Fruit fly (Drosophila melanogaster) whole organism, embryonic: ENCODE measurements around the gene Ubc6.

Experiments
- Asciz ChIP-seq: fragments of 200-800 bp; sonication (Bioruptor generic); optimal IDR thresholded peaks from 2 replicates; lab custom pipeline; 2017; ENCODE audit warnings: missing biosample characterization, mild to moderate bottlenecking, missing genetic modification characterization, missing genetic modification reagents
- Atf3 ChIP-seq: fragments of 200-800 bp; sonication (Bioruptor generic); optimal IDR thresholded peaks from 3 replicates; lab custom pipeline; 2016; ENCODE audit warnings: missing biosample characterization, missing genetic modification characterization
- CG11398 ChIP-seq: fragments of 200-800 bp; sonication (Bioruptor generic); optimal IDR thresholded peaks from 2 replicates; lab custom pipeline; 2016; ENCODE audit warnings: missing biosample characterization, missing genetic modification characterization
- CG11696 ChIP-seq: fragments of 200-800 bp; sonication (Bioruptor generic); IDR thresholded peaks from 2 replicates; pipeline ENCODE4 v1.3.6; 2022; ENCODE audit warnings: missing biosample characterization, missing genetic modification characterization
- CG12155 ChIP-seq: fragments of 200-800 bp; sonication (Bioruptor generic); optimal IDR thresholded peaks from 3 replicates; lab custom pipeline; 2016; ENCODE audit warnings: missing biosample characterization, missing genetic modification characterization
- CG13624 ChIP-seq: fragments of 200-800 bp; sonication (Bioruptor generic); optimal IDR thresholded peaks from 2 replicates; lab custom pipeline; 2016; ENCODE audit warnings: missing biosample characterization, missing genetic modification characterization
- CG13894 ChIP-seq: fragments of 200-800 bp; sonication (Bioruptor generic); optimal IDR thresholded peaks from 3 replicates; lab custom pipeline; 2018; ENCODE audit warnings: missing biosample characterization, mild to moderate bottlenecking, missing genetic modification characterization, moderate library complexity
- CG1529 ChIP-seq: fragments of 200-800 bp; sonication (Bioruptor generic); optimal IDR thresholded peaks from 3 replicates; lab custom pipeline; 2018; ENCODE audit warnings: missing biosample characterization, missing genetic modification characterization
- CG15514 ChIP-seq: fragments of 200-800 bp; sonication (Bioruptor generic); optimal IDR thresholded peaks from 3 replicates; lab custom pipeline; 2017; ENCODE audit warnings: missing biosample characterization, missing genetic modification characterization, mild to moderate bottlenecking, moderate library complexity, missing genetic modification reagents
- CG1603 ChIP-seq: fragments of 200-800 bp; sonication (Bioruptor generic); optimal IDR thresholded peaks from 2 replicates; lab custom pipeline; 2019; ENCODE audit warnings: missing biosample characterization, mild to moderate bottlenecking, missing genetic modification characterization, moderate library complexity
- CG1647 ChIP-seq: fragments of 200-800 bp; sonication (Bioruptor generic); optimal IDR thresholded peaks from 3 replicates; lab custom pipeline; 2016; ENCODE audit warnings: missing biosample characterization, missing genetic modification characterization
- CG16863 ChIP-seq: fragments of 200-800 bp; sonication (Bioruptor generic); optimal IDR thresholded peaks from 3 replicates; lab custom pipeline; 2016; ENCODE audit warnings: missing biosample characterization, missing genetic modification characterization
- CG17568 ChIP-seq: fragments of 200-800 bp; sonication (Bioruptor generic); optimal IDR thresholded peaks from 2 replicates; lab custom pipeline; 2018; ENCODE audit warnings: missing biosample characterization, mild to moderate bottlenecking, missing genetic modification characterization, moderate library complexity
- CG2199 ChIP-seq: fragments of 200-800 bp; sonication (Bioruptor generic); IDR thresholded peaks from 3 replicates; pipeline ENCODE4 v1.3.6; 2022; ENCODE audit warnings: missing biosample characterization, missing genetic modification characterization
- CG2889 ChIP-seq: fragments of 200-800 bp; sonication (Bioruptor generic); IDR thresholded peaks from 3 replicates; pipeline ENCODE4 v1.3.6; 2022; ENCODE audit warnings: missing biosample characterization, missing genetic modification characterization
- CG30403 ChIP-seq: fragments of 200-800 bp; sonication (Bioruptor generic); optimal IDR thresholded peaks from 3 replicates; lab custom pipeline; 2016; ENCODE audit warnings: missing biosample characterization, missing genetic modification characterization
- CG3163 ChIP-seq: fragments of 200-800 bp; sonication (Bioruptor generic); optimal IDR thresholded peaks from 3 replicates; lab custom pipeline; 2016; ENCODE audit warnings: missing biosample characterization, missing genetic modification characterization
- CG43689 ChIP-seq: fragments of 200-800 bp; sonication (Bioruptor generic); IDR thresholded peaks from 2 replicates; pipeline ENCODE4 v1.3.6; 2022; ENCODE audit warnings: missing biosample characterization, missing genetic modification characterization
- CG7745 ChIP-seq: fragments of 200-800 bp; sonication (Bioruptor generic); optimal IDR thresholded peaks from 2 replicates; lab custom pipeline; 2018; ENCODE audit warnings: missing biosample characterization, mild to moderate bottlenecking, missing genetic modification characterization, moderate library complexity
- CG8089 ChIP-seq: fragments of 200-800 bp; sonication (Bioruptor generic); optimal IDR thresholded peaks from 3 replicates; lab custom pipeline; 2016; ENCODE audit warnings: missing biosample characterization, missing genetic modification characterization
- Dp ChIP-seq: fragments of 200-800 bp; sonication (Bioruptor generic); optimal IDR thresholded peaks from 2 replicates; lab custom pipeline; 2018; ENCODE audit warnings: missing biosample characterization, mild to moderate bottlenecking, missing genetic modification characterization, moderate library complexity
- H2.0 ChIP-seq: fragments of 200-800 bp; sonication (Bioruptor generic); IDR thresholded peaks from 2 replicates; pipeline ENCODE4 v1.3.6; 2022; ENCODE audit warnings: missing biosample characterization, missing genetic modification characterization
- Hr51 ChIP-seq, 2 experiments: fragments of 200-800 bp; sonication (Bioruptor generic); optimal IDR thresholded peaks; 2 replicates in 1 of 2; 3 replicates in 1 of 2; lab custom pipeline; 2016 to 2018; ENCODE audit warnings: missing biosample characterization in 2 of 2, missing genetic modification characterization in 2 of 2, mild to moderate bottlenecking in 1 of 2, moderate library complexity in 1 of 2
- Lhr ChIP-seq: fragments of 200-800 bp; sonication (Bioruptor generic); optimal IDR thresholded peaks from 3 replicates; lab custom pipeline; 2017; ENCODE audit warnings: mild to moderate bottlenecking, missing biosample characterization, missing genetic modification reagents, missing genetic modification characterization
- Lpt ChIP-seq: fragments of >200 bp; optimal IDR thresholded peaks from 2 replicates; lab custom pipeline; 2018; ENCODE audit warnings: missing biosample characterization, missing genetic modification characterization
- Mes4 ChIP-seq: fragments of 200-800 bp; sonication (Bioruptor generic); optimal IDR thresholded peaks from 2 replicates; lab custom pipeline; 2016; ENCODE audit warnings: missing biosample characterization, missing genetic modification characterization
- Mrtf ChIP-seq: fragments of 200-800 bp; sonication (Bioruptor generic); IDR thresholded peaks from 3 replicates; pipeline ENCODE4 v1.3.6; 2022; ENCODE audit warnings: missing biosample characterization, missing genetic modification characterization
- NC2β ChIP-seq: fragments of 200-800 bp; sonication (Bioruptor generic); optimal IDR thresholded peaks from 2 replicates; lab custom pipeline; 2016; ENCODE audit warnings: missing biosample characterization, missing genetic modification characterization
- Scr ChIP-seq: fragments of 200-800 bp; sonication (Bioruptor generic); IDR thresholded peaks from 2 replicates; pipeline ENCODE4 v1.3.6; 2022; ENCODE audit warnings: missing biosample characterization, missing genetic modification characterization; ENCODE audit not compliant: partially characterized antibody
- bab2 ChIP-seq: fragments of 200-800 bp; sonication (Bioruptor generic); optimal IDR thresholded peaks from 2 replicates; lab custom pipeline; 2016; ENCODE audit warnings: missing biosample characterization, missing genetic modification characterization
- chinmo ChIP-seq: fragments of 200-800 bp; sonication (Bioruptor generic); IDR thresholded peaks from 4 replicates; pipeline ENCODE4 v1.3.6; 2022; ENCODE audit warnings: missing biosample characterization, missing genetic modification characterization; ENCODE audit not compliant: partially characterized antibody
- corto ChIP-seq: fragments of 200-800 bp; sonication (Bioruptor generic); optimal IDR thresholded peaks from 2 replicates; lab custom pipeline; 2016; ENCODE audit warnings: missing biosample characterization, mild to moderate bottlenecking, missing genetic modification characterization, moderate library complexity
- da ChIP-seq: fragments of 200-800 bp; sonication (Bioruptor generic); optimal IDR thresholded peaks from 2 replicates; lab custom pipeline; 2016; ENCODE audit warnings: missing biosample characterization, missing genetic modification characterization
- dm ChIP-seq: fragments of 200-800 bp; sonication (Bioruptor generic); optimal IDR thresholded peaks from 3 replicates; lab custom pipeline; 2016; ENCODE audit warnings: missing biosample characterization, missing genetic modification characterization
- dysf ChIP-seq: fragments of 200-800 bp; sonication (Bioruptor generic); IDR thresholded peaks from 3 replicates; pipeline ENCODE4 v1.3.6; 2022; ENCODE audit warnings: missing biosample characterization, missing genetic modification characterization
- eve ChIP-seq, 2 experiments: fragments of >200 bp; optimal IDR thresholded peaks; 2 replicates each; lab custom pipeline; 2017; ENCODE audit warnings: missing biosample characterization in 2 of 2, missing genetic modification characterization in 2 of 2
- gfzf ChIP-seq: fragments of 200-800 bp; sonication (Bioruptor generic); optimal IDR thresholded peaks from 2 replicates; lab custom pipeline; 2016; ENCODE audit warnings: missing biosample characterization, mild to moderate bottlenecking, missing genetic modification characterization, moderate library complexity
- jigr1 ChIP-seq: fragments of 200-800 bp; sonication (Bioruptor generic); IDR thresholded peaks from 3 replicates; pipeline ENCODE4 v1.3.6; 2022; ENCODE audit warnings: missing biosample characterization, missing genetic modification characterization
- jumu ChIP-seq: fragments of 200-800 bp; sonication (Bioruptor generic); optimal IDR thresholded peaks from 3 replicates; lab custom pipeline; 2016; ENCODE audit warnings: missing biosample characterization, missing genetic modification characterization
- kni ChIP-seq: fragments of 200-800 bp; sonication (Bioruptor generic); optimal IDR thresholded peaks from 3 replicates; lab custom pipeline; 2017; ENCODE audit warnings: mild to moderate bottlenecking, missing biosample characterization, missing genetic modification reagents, missing genetic modification characterization
- lov ChIP-seq, 2 experiments: fragments of 200-800 bp in 1 of 2; fragments of >200 bp in 1 of 2; sonication (Bioruptor generic) in 1 of 2; IDR thresholded peaks in 1 of 2; optimal IDR thresholded peaks in 1 of 2; 2 replicates in 1 of 2; 3 replicates in 1 of 2; pipeline versions ENCODE4 v1.3.6 to Lab custom; 2017 to 2022; ENCODE audit warnings: missing biosample characterization in 1 of 2, missing genetic modification characterization in 1 of 2
- phol ChIP-seq: fragments of 200-800 bp; sonication (Bioruptor generic); optimal IDR thresholded peaks from 3 replicates; lab custom pipeline; 2018; ENCODE audit warnings: missing biosample characterization, mild to moderate bottlenecking, missing genetic modification characterization, moderate library complexity
- schlank ChIP-seq: fragments of 200-800 bp; sonication (Bioruptor generic); optimal IDR thresholded peaks from 2 replicates; lab custom pipeline; 2018; ENCODE audit warnings: missing biosample characterization, mild to moderate bottlenecking, missing genetic modification characterization
- stwl ChIP-seq: fragments of 200-800 bp; sonication (Bioruptor generic); optimal IDR thresholded peaks from 3 replicates; lab custom pipeline; 2018; ENCODE audit warnings: missing biosample characterization, mild to moderate bottlenecking, missing genetic modification characterization, moderate library complexity
- trem ChIP-seq: fragments of 200-800 bp; optimal IDR thresholded peaks from 3 replicates; lab custom pipeline; 2019; ENCODE audit warnings: missing biosample characterization, mild to moderate bottlenecking, missing genetic modification characterization, moderate library complexity
- tup ChIP-seq: fragments of 200-800 bp; sonication (Bioruptor generic); optimal IDR thresholded peaks from 2 replicates; lab custom pipeline; 2016; ENCODE audit warnings: missing biosample characterization, mild to moderate bottlenecking, missing genetic modification characterization, moderate library complexity
- wdn ChIP-seq: fragments of 200-800 bp; sonication (Bioruptor generic); IDR thresholded peaks from 2 replicates; pipeline ENCODE4 v1.3.6; 2022; ENCODE audit warnings: missing biosample characterization, missing genetic modification characterization
- zen ChIP-seq: fragments of 200-800 bp; sonication (Bioruptor generic); optimal IDR thresholded peaks from 3 replicates; lab custom pipeline; 2018; ENCODE audit warnings: missing biosample characterization, mild to moderate bottlenecking, missing genetic modification characterization, moderate library complexity

Ubc6 gene

dm6 chr3R:4975315-4975777 lies 22.9 kb upstream of the Ubc6 start (continued):
- TF ChIP-seq eve (GFP tag; optimal IDR thresholded peaks at IDR 0.05; lab: Kevin White, UChicago), result no peak
- no peak for TF ChIP-seq Scr (GFP tag; lab: Robert Waterston, UW)
- peak; percentile 78 for TF ChIP-seq kni
- no peak for TF ChIP-seq CG2889
- TF ChIP-seq H2.0 (GFP tag; lab: Robert Waterston, UW), result no peak
- peak; percentile 40 for TF ChIP-seq CG17568 (GFP tag; lab: Kevin White, UChicago)
- TF ChIP-seq jumu (GFP tag; lab: Kevin White, UChicago), result no peak
- no peak for TF ChIP-seq CG8089 (GFP tag; lab: Kevin White, UChicago)
- TF ChIP-seq Atf3 (GFP tag; lab: Kevin White, UChicago), result no peak
- TF ChIP-seq trem, result no peak
- TF ChIP-seq Lhr (GFP tag; lab: Kevin White, UChicago), result no peak
- TF ChIP-seq CG11398 (GFP tag; lab: Kevin White, UChicago), result no peak
- TF ChIP-seq schlank, result no peak
- TF ChIP-seq stwl (tag; lab: Kevin White, UChicago), result no peak
- TF ChIP-seq CG2199 (GFP tag; lab: Robert Waterston, UW), result peak; percentile 29; the same call in 1 of the 3 replicates
- TF ChIP-seq tup (GFP tag; lab: Kevin White, UChicago), result no peak
- TF ChIP-seq wdn (GFP tag; lab: Robert Waterston, UW), result no peak
- no peak for TF ChIP-seq lov (optimal IDR thresholded peaks at IDR 0.05; lab: Kevin White, UChicago)
- no peak for TF ChIP-seq lov (GFP tag; IDR thresholded peaks at IDR 0.05; lab: Robert Waterston, UW)
- TF ChIP-seq bab2, result no peak
- no peak for TF ChIP-seq NC2β (GFP tag; lab: Kevin White, UChicago)
- TF ChIP-seq Dp (GFP tag; lab: Kevin White, UChicago), result no peak
- no peak for TF ChIP-seq CG43689
- peak; percentile 88 for TF ChIP-seq CG13894 (tag; lab: Kevin White, UChicago)
- peak; percentile 22 for TF ChIP-seq CG1529
- TF ChIP-seq chinmo (GFP tag; lab: Robert Waterston, UW), result peak; percentile 83; the same call in 2 of the 4 replicates
- TF ChIP-seq da (GFP tag; lab: Kevin White, UChicago), result no peak
- TF ChIP-seq CG15514 (GFP tag; lab: Kevin White, UChicago), result peak; percentile 9
- TF ChIP-seq CG30403 (GFP tag; lab: Kevin White, UChicago), result no peak

dm6 chr3R:4974514-4975314 lies 22.2 kb upstream of the Ubc6 start:
- TF ChIP-seq dm (no peak), CG11696 (GFP tag; lab: Robert Waterston, UW) (no peak), lov (optimal IDR thresholded peaks at IDR 0.05; lab: Kevin White, UChicago) (no peak), lov (GFP tag; IDR thresholded peaks at IDR 0.05; lab: Robert Waterston, UW) (0 out of 3 replicates have a peak, but pooled peaks have one; percentile 44), Lpt (no peak), stwl (tag; lab: Kevin White, UChicago) (no peak), CG1647 (no peak), CG7745 (tag; lab: Kevin White, UChicago) (no peak), corto (GFP tag; lab: Kevin White, UChicago) (no peak), CG1603 (peak; percentile 2), phol (tag; lab: Kevin White, UChicago) (peak; percentile 27), CG16863 (GFP tag; lab: Kevin White, UChicago) (no peak), Asciz (no peak), Mrtf (no peak), Mes4 (no peak), Hr51 (GFP tag; optimal IDR thresholded peaks at IDR 0.05; lab: Kevin White, UChicago) (no peak), jigr1 (GFP tag; lab: Robert Waterston, UW) (no peak), Dp (GFP tag; lab: Kevin White, UChicago) (no peak), zen (tag; lab: Kevin White, UChicago) (no peak), CG12155 (GFP tag; lab: Kevin White, UChicago) (no peak), CG13624 (GFP tag; lab: Kevin White, UChicago) (no peak), dysf (0 out of 3 replicates have a peak, but pooled peaks have one; percentile 34), CG3163 (GFP tag; lab: Kevin White, UChicago) (no peak), CG2889 (no peak), gfzf (GFP tag; lab: Kevin White, UChicago) (no peak)
